Worm (Caenorhabditis elegans): Measurements from ENCODE around the gene B0507.4.
"Not testable (repeated sequence)": the region's sequence is repeated elsewhere in the genome, so short reads cannot be mapped to it uniquely, and the experiment has no call there.

B0507.4 gene

DNA sequence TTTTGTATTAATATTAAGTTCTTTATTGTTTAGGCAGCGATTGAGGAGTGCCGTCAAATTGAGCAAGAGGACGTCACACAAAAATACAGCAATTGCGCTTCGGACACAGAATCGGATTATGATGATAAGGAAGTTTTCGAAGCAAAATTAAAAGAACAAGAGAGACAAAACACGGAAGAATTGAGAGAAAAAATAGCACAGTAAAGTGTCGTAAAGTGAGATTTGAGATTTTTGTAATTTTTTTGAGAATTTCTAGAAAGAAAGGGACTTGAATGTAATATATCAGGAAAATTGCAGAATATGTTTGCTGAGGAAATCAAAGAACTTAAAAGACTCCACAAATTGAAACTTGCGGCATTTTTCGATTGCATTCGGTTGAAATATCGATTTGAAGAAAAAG is at the start of gene B0507.4:
Gene B0507.4 (plus strand): TSS at position 301 of the 400 bp plus-strand sequence.
- no peak for TF ChIP-seq fax-1 (tag; optimal IDR thresholded peaks at IDR 0.05)
- no peak for TF ChIP-seq ztf-16 (tag; optimal IDR thresholded peaks at IDR 0.05)
- TF ChIP-seq C08G9.2 (tag; optimal IDR thresholded peaks at IDR 0.05): no peak
- no peak for TF ChIP-seq mec-3 (tag; optimal IDR thresholded peaks at IDR 0.05; ENCODE audit: borderline replicate concordance)
- no peak for TF ChIP-seq pros-1 (tag; optimal IDR thresholded peaks at IDR 0.05)
- TF ChIP-seq dve-1 (tag; optimal IDR thresholded peaks at IDR 0.05): no peak
- no peak for TF ChIP-seq hlh-6 (tag; optimal IDR thresholded peaks at IDR 0.05)
- TF ChIP-seq hlh-13 (GFP tag; optimal IDR thresholded peaks at IDR 0.05): no peak
- TF ChIP-seq pqm-1 (tag; optimal IDR thresholded peaks at IDR 0.05): no peak
- TF ChIP-seq dmd-4 (tag; optimal IDR thresholded peaks at IDR 0.05; ENCODE audit: borderline replicate concordance): no peak

DNA sequence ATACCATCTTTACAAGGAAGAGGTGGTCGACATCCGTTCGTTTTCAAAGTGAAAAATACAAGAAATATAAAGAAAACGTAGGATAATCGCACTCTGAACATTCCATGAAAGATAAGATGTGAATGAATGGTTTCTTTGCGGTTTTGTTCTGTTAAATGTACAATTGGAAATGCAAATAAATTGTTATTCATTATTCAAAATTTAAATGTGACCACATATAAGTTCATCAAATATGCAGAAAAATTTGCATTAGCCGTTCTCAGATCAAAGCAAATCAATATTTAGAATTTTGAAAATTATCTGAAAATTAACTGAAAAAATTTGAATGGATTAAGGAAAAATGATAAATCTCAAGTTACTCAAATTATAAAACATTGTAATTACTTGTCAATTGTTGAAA is 42.9 kb upstream of the B0507.4 start, which contains the start of gene ZC178.2:
Gene ZC178.2 (minus strand): TSS at position 101 of the 400 bp plus-strand sequence.
- TF ChIP-seq nfya-1 (tag; optimal IDR thresholded peaks at IDR 0.05) (no peak), hlh-8 (tag; optimal IDR thresholded peaks at IDR 0.05) (no peak), K02D7.2 (tag; optimal IDR thresholded peaks at IDR 0.05) (no peak), dve-1 (tag; optimal IDR thresholded peaks at IDR 0.05) (no peak), ahr-1 (tag; optimal IDR thresholded peaks at IDR 0.05) (no peak), ceh-6 (GFP tag; optimal IDR thresholded peaks at IDR 0.05) (no peak), pax-1 (tag; optimal IDR thresholded peaks at IDR 0.05) (no peak), Y22D7AL.16 (tag; optimal IDR thresholded peaks at IDR 0.05) (no peak), sdc-2 (tag; optimal IDR thresholded peaks at IDR 0.05) (no peak), ref-2 (tag; optimal IDR thresholded peaks at IDR 0.05) (no peak), pat-9 (tag; optimal IDR thresholded peaks at IDR 0.05) (no peak), elt-2 (tag; optimal IDR thresholded peaks at IDR 0.05) (no peak), tbx-7 (tag; optimal IDR thresholded peaks at IDR 0.05) (no peak), ceh-19 (GFP tag; optimal IDR thresholded peaks at IDR 0.05) (no peak), nhr-232 (tag; optimal IDR thresholded peaks at IDR 0.05) (no peak), K09A11.1 (tag; optimal IDR thresholded peaks at IDR 0.05; ENCODE audit: insufficient read depth) (no peak), ceh-22 (tag; optimal IDR thresholded peaks at IDR 0.05) (no peak), ama-1 (optimal IDR thresholded peaks at IDR 0.05) (no peak)

DNA sequence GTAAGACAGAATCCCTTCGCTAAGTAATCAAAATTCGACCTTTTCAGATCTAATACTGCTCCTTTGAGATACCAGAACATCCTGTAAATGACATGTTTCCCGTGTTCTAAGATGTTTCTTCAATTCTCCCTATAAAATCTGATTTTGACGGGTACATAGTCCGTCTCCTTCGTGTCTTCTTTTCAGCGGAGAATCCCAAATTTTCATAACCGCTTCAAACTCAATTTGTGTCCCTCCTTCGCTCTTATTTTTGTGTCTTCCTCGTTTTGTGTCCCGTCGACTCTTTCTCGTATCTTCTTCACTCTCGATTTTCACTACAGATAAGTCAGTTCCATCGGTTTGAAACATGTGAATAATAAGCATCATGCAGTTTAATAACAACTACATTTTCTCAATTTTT is 38.6 kb upstream of the B0507.4 start, which contains the start of gene glr-5:
Gene glr-5 (plus strand): TSS at position 321 of the 400 bp plus-strand sequence.
- peak; percentile 91 for TF ChIP-seq unc-42 (tag; optimal IDR thresholded peaks at IDR 0.05)
- TF ChIP-seq sox-2 (GFP tag; IDR thresholded peaks at IDR 0.05): no peak

ce11 chrV:8718399-8718798 is 36.4 kb upstream of the B0507.4 start:
- TF ChIP-seq odd-2 (tag; optimal IDR thresholded peaks at IDR 0.05) (no peak), unc-42 (tag; optimal IDR thresholded peaks at IDR 0.05) (no peak), hlh-13 (GFP tag; optimal IDR thresholded peaks at IDR 0.05) (no peak), dmd-4 (tag; optimal IDR thresholded peaks at IDR 0.05; ENCODE audit: borderline replicate concordance) (no peak), ceh-18 (tag; optimal IDR thresholded peaks at IDR 0.05) (no peak), npax-4 (tag; optimal IDR thresholded peaks at IDR 0.05) (no peak), lim-6 (tag; optimal IDR thresholded peaks at IDR 0.05) (no peak), ceh-24 (tag; optimal IDR thresholded peaks at IDR 0.05) (no peak), ceh-48 (tag; optimal IDR thresholded peaks at IDR 0.05) (no peak), rnt-1 (tag; optimal IDR thresholded peaks at IDR 0.05) (no peak), ceh-30 (tag; optimal IDR thresholded peaks at IDR 0.05) (no peak)

DNA sequence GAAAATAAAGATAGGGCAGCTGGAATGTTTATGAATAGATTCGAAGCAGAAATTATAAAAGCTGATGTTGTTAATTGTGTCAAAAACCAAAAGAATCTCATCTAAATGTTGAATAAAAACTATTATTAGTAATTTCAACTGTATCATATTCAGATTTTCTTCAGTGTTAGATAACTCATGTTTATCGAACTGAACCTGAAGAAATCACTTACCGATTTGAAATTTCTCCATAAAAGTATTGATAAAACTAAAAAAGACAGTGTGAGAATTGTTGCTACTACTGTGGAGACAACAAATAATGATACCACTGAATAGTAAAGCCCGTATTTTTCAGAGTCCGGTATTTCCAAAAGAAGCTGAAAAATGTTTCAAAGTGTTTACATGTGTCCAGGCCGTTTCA is 32.6 kb upstream of the B0507.4 start, which contains the start of gene ZC196.8:
Gene ZC196.8 (minus strand): TSS at position 101 of the 400 bp plus-strand sequence.
- TF ChIP-seq pros-1 (tag; optimal IDR thresholded peaks at IDR 0.05); ceh-31 (tag; optimal IDR thresholded peaks at IDR 0.05); ceh-6 (GFP tag; optimal IDR thresholded peaks at IDR 0.05): not testable (repeated sequence)

Data from whole organism, late embryonic.